Fruit fly (Drosophila melanogaster) whole organism, embryonic: ENCODE data around the gene CheB38c.

Experiments used
- CG10147 ChIP-seq: fragments of 200-800 bp; sonication (Bioruptor generic); optimal IDR thresholded peaks from 2 replicates; lab custom pipeline; 2019; ENCODE audit warnings: missing biosample characterization, mild to moderate bottlenecking, missing genetic modification characterization, moderate library complexity
- CG11696 ChIP-seq: fragments of 200-800 bp; sonication (Bioruptor generic); IDR thresholded peaks from 2 replicates; pipeline ENCODE4 v1.3.6; 2022; ENCODE audit warnings: missing biosample characterization, missing genetic modification characterization
- CG12769 ChIP-seq: fragments of 200-800 bp; sonication (Bioruptor generic); optimal IDR thresholded peaks from 2 replicates; lab custom pipeline; 2019; ENCODE audit warnings: missing biosample characterization, mild to moderate bottlenecking, missing genetic modification characterization, moderate library complexity
- CG14860 ChIP-seq: fragments of 200-800 bp; sonication (Bioruptor generic); IDR thresholded peaks from 3 replicates; pipeline ENCODE4 v1.3.6; 2022; ENCODE audit warnings: missing biosample characterization, missing genetic modification characterization; ENCODE audit not compliant: partially characterized antibody
- CG17186 ChIP-seq: fragments of 200-800 bp; sonication (Bioruptor generic); optimal IDR thresholded peaks from 3 replicates; lab custom pipeline; 2017; ENCODE audit warnings: missing biosample characterization, missing genetic modification reagents, missing genetic modification characterization
- CG17912 ChIP-seq: fragments of 200-800 bp; sonication (Bioruptor generic); optimal IDR thresholded peaks from 2 replicates; lab custom pipeline; 2018; ENCODE audit warnings: missing biosample characterization, mild to moderate bottlenecking, missing genetic modification characterization
- CG18476 ChIP-seq: fragments of 200-800 bp; sonication (Bioruptor generic); optimal IDR thresholded peaks from 2 replicates; lab custom pipeline; 2016; ENCODE audit warnings: missing biosample characterization, mild to moderate bottlenecking, missing genetic modification characterization
- CG18619 ChIP-seq: fragments of 200-800 bp; sonication (Bioruptor generic); optimal IDR thresholded peaks from 3 replicates; lab custom pipeline; 2017; ENCODE audit warnings: missing biosample characterization, mild to moderate bottlenecking, missing genetic modification characterization
- CG2199 ChIP-seq: fragments of 200-800 bp; sonication (Bioruptor generic); IDR thresholded peaks from 3 replicates; pipeline ENCODE4 v1.3.6; 2022; ENCODE audit warnings: missing biosample characterization, missing genetic modification characterization
- CG3163 ChIP-seq: fragments of 200-800 bp; sonication (Bioruptor generic); optimal IDR thresholded peaks from 3 replicates; lab custom pipeline; 2016; ENCODE audit warnings: missing biosample characterization, missing genetic modification characterization
- CG32767 ChIP-seq: fragments of 200-800 bp; sonication (Bioruptor generic); IDR thresholded peaks from 2 replicates; pipeline ENCODE4 v1.3.6; 2022; ENCODE audit warnings: missing biosample characterization, missing genetic modification characterization
- CG34224 ChIP-seq: fragments of 200-800 bp; sonication (Bioruptor generic); IDR thresholded peaks from 3 replicates; pipeline ENCODE4 v1.3.6; 2022; ENCODE audit warnings: missing biosample characterization, missing genetic modification characterization; ENCODE audit not compliant: partially characterized antibody
- CG4360 ChIP-seq: fragments of 200-800 bp; sonication (Bioruptor generic); IDR thresholded peaks from 2 replicates; pipeline ENCODE4 v1.3.6; 2022; ENCODE audit warnings: missing biosample characterization, missing genetic modification characterization
- CG6791 ChIP-seq: fragments of 200-800 bp; sonication (Bioruptor generic); IDR thresholded peaks from 3 replicates; pipeline ENCODE4 v1.3.6; 2022; ENCODE audit warnings: missing biosample characterization, missing genetic modification characterization; ENCODE audit not compliant: partially characterized antibody
- CG6813 ChIP-seq: fragments of 200-800 bp; sonication (Bioruptor generic); optimal IDR thresholded peaks from 2 replicates; lab custom pipeline; 2017; ENCODE audit warnings: missing biosample characterization, missing genetic modification characterization, mild to moderate bottlenecking, moderate library complexity, missing genetic modification reagents
- CG9437 ChIP-seq: fragments of 200-800 bp; sonication (Bioruptor generic); optimal IDR thresholded peaks from 2 replicates; lab custom pipeline; 2018; ENCODE audit warnings: missing biosample characterization, mild to moderate bottlenecking, missing genetic modification characterization
- Deaf1 ChIP-seq: fragments of 200-800 bp; optimal IDR thresholded peaks from 3 replicates; lab custom pipeline; 2019; ENCODE audit warnings: missing biosample characterization, mild to moderate bottlenecking, missing genetic modification characterization, moderate library complexity
- Dll ChIP-seq: fragments of 200-800 bp; sonication (Bioruptor generic); IDR thresholded peaks from 4 replicates; pipeline ENCODE4 v1.3.6; 2022; ENCODE audit warnings: missing biosample characterization, missing genetic modification characterization; ENCODE audit not compliant: partially characterized antibody
- Elba2 ChIP-seq: fragments of 200-800 bp; sonication (Bioruptor generic); optimal IDR thresholded peaks from 3 replicates; lab custom pipeline; 2016; ENCODE audit warnings: missing biosample characterization, missing genetic modification characterization
- HLHmδ ChIP-seq: fragments of 200-800 bp; sonication (Bioruptor generic); optimal IDR thresholded peaks from 2 replicates; lab custom pipeline; 2018; ENCODE audit warnings: missing biosample characterization, mild to moderate bottlenecking, missing genetic modification characterization, moderate library complexity
- HmgD ChIP-seq: fragments of 200-800 bp; sonication (Bioruptor generic); optimal IDR thresholded peaks from 3 replicates; lab custom pipeline; 2016; ENCODE audit warnings: missing biosample characterization, missing genetic modification characterization
- MTF-1 ChIP-seq: fragments of 200-800 bp; sonication (Bioruptor generic); optimal IDR thresholded peaks from 2 replicates; lab custom pipeline; 2018; ENCODE audit warnings: missing biosample characterization, mild to moderate bottlenecking, missing genetic modification characterization, borderline replicate concordance
- Sox102F ChIP-seq: fragments of 200-800 bp; sonication (Bioruptor generic); optimal IDR thresholded peaks from 2 replicates; lab custom pipeline; 2018; ENCODE audit warnings: missing biosample characterization, mild to moderate bottlenecking, missing genetic modification characterization, moderate library complexity
- Stat92E ChIP-seq, 3 experiments: fragments of >200 bp in 2 of 3; fragments of 200-800 bp in 1 of 3; sonication (Bioruptor generic) in 1 of 3; optimal IDR thresholded peaks; 2 replicates each; lab custom pipeline; 2017 to 2019; ENCODE audit warnings: missing biosample characterization in 3 of 3, missing genetic modification characterization in 3 of 3, mild to moderate bottlenecking in 1 of 3, moderate library complexity in 1 of 3
- abd-A ChIP-seq: fragments of 200-800 bp; sonication (Bioruptor generic); optimal IDR thresholded peaks from 3 replicates; lab custom pipeline; 2019; ENCODE audit warnings: missing biosample characterization, mild to moderate bottlenecking, missing genetic modification characterization, moderate library complexity
- aop ChIP-seq: fragments of 200-800 bp; sonication (Bioruptor generic); IDR thresholded peaks from 2 replicates; pipeline ENCODE4 v1.3.6; 2022; ENCODE audit warnings: missing biosample characterization, missing genetic modification characterization
- ara ChIP-seq: fragments of 200-800 bp; sonication (Bioruptor generic); IDR thresholded peaks from 2 replicates; pipeline ENCODE4 v1.3.6; 2022; ENCODE audit warnings: missing biosample characterization, missing genetic modification characterization
- bsh ChIP-seq, 2 experiments: fragments of 200-800 bp; sonication (Bioruptor generic); optimal IDR thresholded peaks; 2 replicates each; lab custom pipeline; 2017 to 2018; ENCODE audit warnings: mild to moderate bottlenecking in 2 of 2, missing biosample characterization in 2 of 2, missing genetic modification characterization in 2 of 2, moderate library complexity in 1 of 2
- chn ChIP-seq: fragments of 200-800 bp; sonication (Bioruptor generic); optimal IDR thresholded peaks from 2 replicates; lab custom pipeline; 2016; ENCODE audit warnings: missing biosample characterization, missing genetic modification characterization
- corto ChIP-seq: fragments of 200-800 bp; sonication (Bioruptor generic); optimal IDR thresholded peaks from 2 replicates; lab custom pipeline; 2016; ENCODE audit warnings: missing biosample characterization, mild to moderate bottlenecking, missing genetic modification characterization, moderate library complexity
- fd64A ChIP-seq: fragments of 200-800 bp; sonication (Bioruptor generic); optimal IDR thresholded peaks from 3 replicates; lab custom pipeline; 2018; ENCODE audit warnings: missing biosample characterization, mild to moderate bottlenecking, missing genetic modification characterization
- ftz-f1 ChIP-seq: fragments of 200-800 bp; sonication (Bioruptor generic); optimal IDR thresholded peaks from 2 replicates; lab custom pipeline; 2016; ENCODE audit warnings: missing biosample characterization, missing genetic modification characterization
- hkb ChIP-seq, 2 experiments: fragments of 200-800 bp in 1 of 2; fragments of >200 bp in 1 of 2; sonication (Bioruptor generic) in 1 of 2; IDR thresholded peaks in 1 of 2; optimal IDR thresholded peaks in 1 of 2; 2 replicates each; pipeline versions ENCODE4 v1.3.6 to Lab custom; 2017 to 2022; ENCODE audit warnings: missing biosample characterization in 1 of 2, missing genetic modification characterization in 1 of 2
- insv ChIP-seq, 2 experiments: fragments of 200-800 bp; sonication (Bioruptor generic); optimal IDR thresholded peaks; 3 replicates each; lab custom pipeline; 2016 to 2018; ENCODE audit warnings: missing biosample characterization in 2 of 2, missing genetic modification characterization in 2 of 2
- mirr ChIP-seq: fragments of 200-800 bp; sonication (Bioruptor generic); optimal IDR thresholded peaks from 3 replicates; lab custom pipeline; 2018; ENCODE audit warnings: missing biosample characterization, mild to moderate bottlenecking, missing genetic modification characterization
- nom ChIP-seq: fragments of 200-800 bp; sonication (Bioruptor generic); optimal IDR thresholded peaks from 2 replicates; lab custom pipeline; 2017; ENCODE audit warnings: missing biosample characterization, missing genetic modification characterization, mild to moderate bottlenecking, moderate library complexity, missing genetic modification reagents
- pb ChIP-seq: fragments of 200-800 bp; sonication (Bioruptor generic); optimal IDR thresholded peaks from 3 replicates; lab custom pipeline; 2016; ENCODE audit warnings: missing biosample characterization, missing genetic modification characterization
- pros ChIP-seq: fragments of 200-800 bp; sonication (Bioruptor generic); optimal IDR thresholded peaks from 3 replicates; lab custom pipeline; 2019; ENCODE audit warnings: missing biosample characterization, mild to moderate bottlenecking, missing genetic modification characterization, moderate library complexity
- pum ChIP-seq: fragments of 200-800 bp; sonication (Bioruptor generic); optimal IDR thresholded peaks from 2 replicates; lab custom pipeline; 2016; ENCODE audit warnings: missing biosample characterization, missing genetic modification characterization
- rib ChIP-seq: fragments of 200-800 bp; sonication (Bioruptor generic); IDR thresholded peaks from 2 replicates; pipeline ENCODE4 v1.3.6; 2022; ENCODE audit warnings: missing biosample characterization, missing genetic modification characterization
- row ChIP-seq: fragments of 200-800 bp; sonication (Bioruptor generic); IDR thresholded peaks from 3 replicates; pipeline ENCODE4 v1.3.6; 2022; ENCODE audit warnings: missing biosample characterization, missing genetic modification characterization
- sisA ChIP-seq: fragments of 200-800 bp; sonication (Bioruptor generic); IDR thresholded peaks from 2 replicates; pipeline ENCODE4 v1.3.6; 2022; ENCODE audit warnings: missing biosample characterization, missing genetic modification characterization
- sna ChIP-seq: fragments of 200-800 bp; sonication (Bioruptor generic); IDR thresholded peaks from 2 replicates; pipeline ENCODE4 v1.3.6; 2022; ENCODE audit warnings: missing biosample characterization, missing genetic modification characterization; ENCODE audit not compliant: partially characterized antibody
- sob ChIP-seq: fragments of 200-800 bp; sonication (Bioruptor generic); IDR thresholded peaks from 2 replicates; pipeline ENCODE4 v1.3.6; 2022; ENCODE audit warnings: missing biosample characterization, missing genetic modification characterization
- unc-4 ChIP-seq: fragments of 200-800 bp; sonication (Bioruptor generic); IDR thresholded peaks from 2 replicates; pipeline ENCODE4 v1.3.6; 2022; ENCODE audit warnings: missing biosample characterization, missing genetic modification characterization; ENCODE audit not compliant: partially characterized antibody
- usp ChIP-seq: fragments of >200 bp; optimal IDR thresholded peaks from 2 replicates; lab custom pipeline; 2017; ENCODE audit warnings: missing biosample characterization, missing genetic modification characterization
- vvl ChIP-seq: fragments of 200-800 bp; sonication (Bioruptor generic); IDR thresholded peaks from 2 replicates; pipeline ENCODE4 v1.3.6; 2022; ENCODE audit warnings: missing biosample characterization, missing genetic modification characterization

Gene CheB38c

dm6 chr2L:20822489-20823195, 2.0 kb upstream of the CheB38c start, which contains the start of gene CG9331 (continued):
- TF ChIP-seq CG6791 = peak; percentile 63
- peak; percentile 38 for TF ChIP-seq unc-4 (GFP tag; lab: Robert Waterston, UW)
- TF ChIP-seq hkb (optimal IDR thresholded peaks at IDR 0.05; lab: Kevin White, UChicago) = peak; percentile 58
- TF ChIP-seq hkb (GFP tag; IDR thresholded peaks at IDR 0.05; lab: Robert Waterston, UW) = no peak
- peak; percentile 92 for TF ChIP-seq abd-A
- no peak for TF ChIP-seq CG10147 (GFP tag; lab: Kevin White, UChicago)
- TF ChIP-seq HmgD = peak; percentile 4
- peak in 1 of 2 experiments; percentile 90 for TF ChIP-seq insv (GFP tag; optimal IDR thresholded peaks at IDR 0.05; lab: Kevin White, UChicago)
- TF ChIP-seq MTF-1 = no peak
- TF ChIP-seq CG11696 (GFP tag; lab: Robert Waterston, UW) = no peak
- TF ChIP-seq CG17912 = peak; percentile 51
- TF ChIP-seq Stat92E (GFP tag; optimal IDR thresholded peaks at IDR 0.05; lab: Kevin White, UChicago) = peak in 1 of 3 experiments; percentile 72
- TF ChIP-seq sisA (GFP tag; lab: Robert Waterston, UW) = no peak
- no peak for TF ChIP-seq usp (GFP tag; lab: Kevin White, UChicago)
- peak; percentile 86 for TF ChIP-seq Deaf1 (tag; lab: Kevin White, UChicago)
- peak; percentile 61 for TF ChIP-seq HLHmδ (GFP tag; lab: Kevin White, UChicago)
- TF ChIP-seq bsh (GFP tag; optimal IDR thresholded peaks at IDR 0.05; lab: Kevin White, UChicago) = no peak
- no peak for TF ChIP-seq ara (GFP tag; lab: Robert Waterston, UW)
- peak; percentile 16 for TF ChIP-seq fd64A (GFP tag; lab: Kevin White, UChicago)
- TF ChIP-seq pb (GFP tag; lab: Kevin White, UChicago) = peak; percentile 21
- TF ChIP-seq CG3163 (GFP tag; lab: Kevin White, UChicago) = no peak
- TF ChIP-seq CG4360 (GFP tag; lab: Robert Waterston, UW) = peak; percentile 59
- TF ChIP-seq CG17186 = no peak
- TF ChIP-seq CG32767 (GFP tag; lab: Robert Waterston, UW) = peak; percentile 60; the same call in 1 of the 2 replicates
- no peak for TF ChIP-seq aop
- TF ChIP-seq pros (GFP tag; lab: Kevin White, UChicago) = peak; percentile 96
- TF ChIP-seq CG18619 (GFP tag; lab: Kevin White, UChicago) = no peak
- TF ChIP-seq mirr = peak; percentile 74
- TF ChIP-seq sna (GFP tag; lab: Robert Waterston, UW) = peak; percentile 54; the same call in 1 of the 2 replicates
- TF ChIP-seq Dll (GFP tag; lab: Robert Waterston, UW) = peak; percentile 57; the same call in 3 of the 4 replicates
- TF ChIP-seq chn (GFP tag; lab: Kevin White, UChicago) = peak; percentile 21
- peak; percentile 93 for TF ChIP-seq CG18476 (GFP tag; lab: Kevin White, UChicago)
- TF ChIP-seq CG6813 (GFP tag; lab: Kevin White, UChicago) = peak; percentile 38
- peak; percentile 45 for TF ChIP-seq CG9437 (GFP tag; lab: Kevin White, UChicago)
- TF ChIP-seq Elba2 (GFP tag; lab: Kevin White, UChicago) = peak; percentile 85
- peak; percentile 59; the same call in 2 of the 3 replicates for TF ChIP-seq CG34224 (GFP tag; lab: Robert Waterston, UW)
- TF ChIP-seq ftz-f1 (GFP tag; lab: Kevin White, UChicago) = peak; percentile 46
- TF ChIP-seq CG12769 (tag; lab: Kevin White, UChicago) = peak; percentile 33
- TF ChIP-seq nom (GFP tag; lab: Kevin White, UChicago) = peak; percentile 22
- peak; percentile 0 for TF ChIP-seq Sox102F
- no peak for TF ChIP-seq rib (GFP tag; lab: Robert Waterston, UW)
- TF ChIP-seq row (GFP tag; lab: Robert Waterston, UW) = peak; percentile 5
- TF ChIP-seq CG14860 (GFP tag; lab: Robert Waterston, UW) = peak; percentile 51; the same call in 1 of the 3 replicates
- 0 out of 2 replicates have a peak, but pooled peaks have one; percentile 45 for TF ChIP-seq sob (GFP tag; lab: Robert Waterston, UW)
- 0 out of 3 replicates have a peak, but pooled peaks have one; percentile 44 for TF ChIP-seq CG2199 (GFP tag; lab: Robert Waterston, UW)
- TF ChIP-seq pum (GFP tag; lab: Kevin White, UChicago) = no peak
- TF ChIP-seq corto = no peak
- TF ChIP-seq vvl (GFP tag; lab: Robert Waterston, UW) = peak; percentile 36; the same call in 1 of the 2 replicates
